Worm (Caenorhabditis elegans): Measurements from ENCODE around the gene acox-1.5.

The acox-1.5 gene

DNA sequence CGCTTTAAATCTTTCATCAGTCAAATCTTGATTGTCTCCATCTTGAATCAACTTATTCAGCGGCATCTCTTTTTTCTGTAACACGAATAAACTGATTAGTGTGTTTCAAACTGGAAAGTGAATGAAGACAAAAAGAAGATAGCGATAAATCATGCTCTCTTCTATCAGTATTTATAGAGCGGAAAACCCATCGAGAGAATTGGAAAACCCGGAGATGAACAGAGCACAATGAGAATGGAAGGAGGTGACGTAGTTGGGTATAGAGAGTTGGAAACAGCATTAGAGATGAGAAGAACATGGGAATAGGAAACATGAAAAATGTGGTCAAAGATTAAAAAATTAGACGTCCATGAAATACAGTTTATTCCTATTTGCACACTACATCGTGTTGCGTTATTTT, at the start of gene acox-1.5:
acox-1.5 (minus strand) TSS at position 75 of the 400 bp plus-strand sequence.
- TF ChIP-seq W03F9.2 (tag; optimal IDR thresholded peaks at IDR 0.05) = no peak
- no peak for TF ChIP-seq him-1 (tag; optimal IDR thresholded peaks at IDR 0.05)
- no peak for TF ChIP-seq dao-5 (tag; optimal IDR thresholded peaks at IDR 0.05)

DNA sequence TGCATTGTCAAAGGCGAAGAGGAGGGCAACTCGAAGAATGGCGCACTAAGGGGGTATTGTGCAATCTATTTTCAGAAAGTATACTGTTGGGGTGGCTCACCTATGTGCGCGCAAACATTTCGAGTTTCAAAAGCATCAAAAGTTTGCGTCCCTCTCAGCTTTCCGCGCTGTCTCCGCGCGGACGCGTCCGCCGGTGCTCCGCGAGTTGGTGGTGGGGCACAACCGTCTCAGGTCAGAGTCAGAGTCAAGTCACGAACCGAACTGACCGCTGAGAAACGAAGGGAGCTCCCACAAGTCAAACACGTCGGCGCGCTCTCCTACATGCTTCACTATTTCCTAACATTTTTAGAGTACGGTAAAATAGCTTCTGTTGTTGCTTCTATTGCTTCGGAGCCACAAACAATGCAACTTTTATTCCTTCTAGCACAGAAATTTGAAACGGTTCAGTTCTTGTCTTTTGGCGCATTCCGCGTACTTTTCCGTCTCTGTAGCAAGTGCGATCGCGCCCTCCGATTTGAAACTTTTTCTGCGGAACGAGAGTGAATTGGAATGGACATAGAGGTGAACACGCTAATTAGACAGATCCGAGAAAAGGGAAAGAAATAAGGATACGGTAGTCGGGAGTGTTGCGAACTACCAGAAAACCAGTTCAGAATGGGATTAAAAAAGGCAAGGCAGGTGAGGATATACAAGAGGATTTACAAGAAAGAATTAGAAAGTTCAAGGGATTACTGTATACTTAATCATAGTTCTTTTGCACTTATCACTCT, 47.5 kb upstream of the acox-1.5 start:
- TF ChIP-seq dao-5 (tag; optimal IDR thresholded peaks at IDR 0.05) (no peak), W03F9.2 (tag; optimal IDR thresholded peaks at IDR 0.05) (no peak), him-1 (tag; optimal IDR thresholded peaks at IDR 0.05) (no peak)

DNA sequence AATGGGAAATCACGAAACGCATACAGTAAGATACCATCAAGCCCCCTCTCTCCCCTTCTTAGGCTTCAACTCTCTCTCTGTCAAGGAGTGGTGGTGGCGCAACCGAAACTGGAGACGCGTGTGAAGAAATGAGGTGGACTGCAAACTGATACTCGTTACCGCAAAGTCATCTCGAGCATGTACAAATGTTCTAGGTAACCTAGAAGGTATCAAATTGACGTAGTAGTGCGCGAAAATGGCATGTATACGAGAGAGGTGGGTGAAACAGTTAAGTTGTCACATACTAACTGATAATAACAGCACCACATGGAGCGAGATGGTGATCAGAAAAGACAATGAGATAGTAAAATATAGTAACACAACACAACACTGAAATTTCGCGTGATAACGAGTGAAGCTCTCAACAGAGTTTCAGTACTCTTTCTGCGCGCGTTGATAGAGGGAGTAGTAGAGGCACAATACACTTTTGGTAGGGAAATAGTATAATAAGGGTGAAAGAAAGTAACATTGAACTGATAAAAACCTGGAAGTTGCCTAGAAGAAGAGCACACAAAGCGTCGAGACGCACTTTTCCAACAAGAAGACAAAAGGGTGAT, 46.3 kb upstream of the acox-1.5 start:
- TF ChIP-seq dao-5 (tag; optimal IDR thresholded peaks at IDR 0.05) (no peak), him-1 (tag; optimal IDR thresholded peaks at IDR 0.05) (no peak), W03F9.2 (tag; optimal IDR thresholded peaks at IDR 0.05) (no peak)

DNA sequence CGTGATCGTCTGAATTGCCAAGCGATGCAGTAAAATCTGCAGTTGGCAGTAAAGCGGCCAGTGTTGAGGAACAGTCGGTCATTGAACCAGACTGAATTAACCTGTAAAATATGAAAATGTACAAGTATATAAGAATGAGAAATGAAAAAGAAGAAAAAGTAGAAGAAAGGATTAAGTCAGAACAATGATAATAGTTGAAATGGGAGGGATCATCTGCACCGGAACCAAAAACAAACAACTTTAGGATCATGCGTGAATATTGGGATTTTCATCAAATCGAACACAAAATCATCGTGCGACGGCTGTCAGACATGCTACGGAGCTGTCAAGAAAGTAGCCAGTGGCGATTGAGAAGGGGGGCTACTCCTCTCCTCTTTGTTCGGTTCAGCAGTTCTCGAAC, 45.0 kb upstream of the acox-1.5 start, which contains the start of gene gei-13:
gei-13 (minus strand) TSS at position 101 of the 400 bp plus-strand sequence.
- TF ChIP-seq him-1 (tag; optimal IDR thresholded peaks at IDR 0.05) = no peak
- no peak for TF ChIP-seq W03F9.2 (tag; optimal IDR thresholded peaks at IDR 0.05)
- TF ChIP-seq dao-5 (tag; optimal IDR thresholded peaks at IDR 0.05) = no peak

DNA sequence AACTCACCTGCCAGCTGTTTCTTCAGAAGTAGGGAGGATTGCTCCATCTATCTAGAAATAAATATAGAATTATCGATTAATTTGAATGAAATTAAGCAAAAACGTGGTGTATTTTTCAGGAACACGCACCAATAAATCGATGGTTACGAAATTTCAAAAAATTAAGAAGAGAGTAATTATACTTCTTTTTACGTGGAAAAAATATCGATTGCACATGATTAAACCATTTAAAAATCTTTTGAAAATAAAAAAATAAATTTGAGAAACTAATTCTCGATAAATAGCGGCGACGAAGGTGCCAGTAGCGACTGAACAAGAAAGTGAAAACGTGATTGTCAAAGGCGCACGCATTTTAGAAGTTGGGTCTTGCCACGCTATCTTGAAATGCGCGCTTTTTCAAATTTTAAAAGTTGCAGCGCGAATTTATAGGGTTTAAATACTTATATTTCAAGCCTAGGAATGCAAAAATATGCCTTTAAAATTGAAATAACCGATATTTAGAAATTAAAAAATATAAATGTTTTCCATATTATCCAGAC, 39.2 kb upstream of the acox-1.5 start, which contains the start of gene ubc-7:
ubc-7 (minus strand) TSS at position 51 of the 539 bp plus-strand sequence.
- TF ChIP-seq dao-5 (tag; optimal IDR thresholded peaks at IDR 0.05) (no peak), W03F9.2 (tag; optimal IDR thresholded peaks at IDR 0.05) (peak; percentile 79)

DNA sequence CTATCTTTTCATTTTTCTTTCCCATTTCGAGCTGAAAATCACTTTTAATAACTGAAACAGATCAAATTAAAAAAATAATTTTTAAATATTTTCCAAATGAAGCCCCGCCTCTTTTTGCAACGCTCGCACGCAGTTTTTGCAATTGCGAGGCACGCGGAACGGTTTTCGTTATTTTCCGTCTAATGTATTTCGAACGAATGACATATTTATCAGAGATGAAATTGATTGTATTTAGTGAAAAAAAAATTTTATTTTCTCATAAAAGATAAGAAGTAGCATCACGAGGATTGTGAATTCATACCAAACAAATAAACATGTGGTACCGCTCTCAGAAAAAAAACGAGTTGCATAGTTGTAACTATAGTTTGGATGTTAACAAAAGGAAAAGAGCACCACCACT, 37.9 kb upstream of the acox-1.5 start, which contains the start of gene rpac-19:
rpac-19 (minus strand) TSS at position 31 of the 400 bp plus-strand sequence.
- TF ChIP-seq W03F9.2 (tag; optimal IDR thresholded peaks at IDR 0.05) (peak; percentile 74), dao-5 (tag; optimal IDR thresholded peaks at IDR 0.05) (no peak), him-1 (tag; optimal IDR thresholded peaks at IDR 0.05) (no peak)

DNA sequence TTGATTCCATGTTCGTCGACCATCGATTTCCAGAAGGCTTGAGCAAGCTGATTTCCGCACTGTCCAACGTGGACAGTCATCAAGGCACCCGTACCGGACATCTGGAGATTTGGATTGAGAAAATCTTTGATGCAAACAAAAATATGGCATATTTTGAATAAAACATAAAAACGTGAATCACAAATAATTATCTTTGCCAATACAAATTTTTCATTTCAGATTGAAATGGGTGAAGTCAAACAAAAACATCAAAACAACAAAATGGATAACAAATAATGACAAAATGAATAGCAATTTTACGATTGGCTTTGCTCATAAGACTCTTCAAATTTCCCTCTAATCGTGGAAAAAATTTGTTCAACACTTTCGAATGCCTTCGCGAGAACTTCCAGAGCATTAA, 37.1 kb upstream of the acox-1.5 start, which contains the start of gene tbg-1:
tbg-1 (minus strand) TSS at position 101 of the 400 bp plus-strand sequence.
- TF ChIP-seq W03F9.2 (tag; optimal IDR thresholded peaks at IDR 0.05) (no peak), him-1 (tag; optimal IDR thresholded peaks at IDR 0.05) (no peak)

DNA sequence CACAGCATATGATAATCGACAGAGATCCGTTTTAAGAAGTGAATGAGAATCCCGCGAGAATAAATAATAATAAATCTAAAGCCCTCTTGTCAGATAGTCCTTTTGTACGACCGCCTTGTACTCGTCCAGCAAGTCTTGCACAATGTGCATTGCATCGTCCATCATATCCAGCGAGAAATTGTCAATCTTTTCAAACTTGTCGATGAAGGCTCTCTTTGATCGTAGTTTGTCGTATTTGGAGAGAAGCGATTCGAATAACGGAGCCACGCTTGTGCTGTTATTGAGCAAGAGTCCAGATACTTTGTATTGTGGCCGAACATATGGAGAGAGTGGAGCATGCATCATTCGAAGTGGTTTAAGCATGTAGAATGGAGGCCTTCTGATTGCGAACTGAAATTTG, 34.6 kb upstream of the acox-1.5 start:
- TF ChIP-seq him-1 (tag; optimal IDR thresholded peaks at IDR 0.05) (no peak), dao-5 (tag; optimal IDR thresholded peaks at IDR 0.05) (no peak)

DNA sequence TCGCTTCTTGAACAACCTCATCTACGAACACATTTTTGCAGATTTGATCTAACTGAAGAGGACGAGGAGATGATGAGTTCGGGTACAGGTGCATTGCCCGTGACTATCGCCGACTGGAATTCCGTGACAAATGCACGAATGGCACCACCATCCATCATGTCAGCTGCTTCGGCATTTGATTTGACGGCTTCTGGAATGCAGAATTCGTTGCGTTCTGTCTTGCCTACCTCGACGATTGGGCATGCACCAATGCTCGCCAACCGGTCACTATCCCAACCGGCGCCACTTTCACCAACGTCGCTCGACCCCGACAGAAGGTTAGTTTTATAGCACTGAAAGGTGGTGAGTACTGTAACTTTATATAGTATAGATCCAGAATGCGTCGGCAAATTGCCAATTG, 31.5 kb upstream of the acox-1.5 start:
- TF ChIP-seq W03F9.2 (tag; optimal IDR thresholded peaks at IDR 0.05) (no peak), dao-5 (tag; optimal IDR thresholded peaks at IDR 0.05) (no peak), him-1 (tag; optimal IDR thresholded peaks at IDR 0.05) (no peak)

DNA sequence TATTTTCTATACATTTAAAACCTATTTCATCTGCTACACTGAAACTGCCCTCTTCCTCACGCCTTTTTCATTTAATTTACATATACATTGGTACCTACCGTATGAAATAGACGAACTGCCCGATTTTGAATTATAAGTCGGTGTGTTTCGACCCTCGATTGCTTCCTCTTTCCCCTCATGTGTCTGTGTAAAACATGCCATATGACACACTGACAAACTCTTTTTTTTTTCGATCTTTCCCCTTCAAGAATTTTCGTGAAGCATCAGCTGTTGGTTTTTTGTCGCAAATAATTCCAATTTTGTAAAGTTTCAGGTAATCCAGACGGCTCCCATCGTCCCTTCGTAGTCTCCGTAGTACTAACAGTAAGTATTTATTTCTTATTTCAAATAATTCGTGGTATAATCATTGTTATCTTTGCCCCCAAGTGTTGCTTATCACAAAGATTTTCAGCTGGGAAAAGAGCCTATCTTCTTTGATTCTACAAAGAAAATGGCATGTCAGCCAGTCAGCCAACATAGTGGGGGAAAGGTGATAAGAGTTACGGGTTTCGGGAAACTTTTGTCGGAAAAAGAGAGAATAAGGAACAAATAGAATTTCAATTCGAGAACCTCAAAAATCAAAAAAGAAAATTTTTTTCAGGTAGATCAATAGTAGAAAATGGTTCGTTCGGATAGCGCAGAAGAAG, 30.0 kb upstream of the acox-1.5 start:
- TF ChIP-seq W03F9.2 (tag; optimal IDR thresholded peaks at IDR 0.05) (no peak), dao-5 (tag; optimal IDR thresholded peaks at IDR 0.05) (no peak), him-1 (tag; optimal IDR thresholded peaks at IDR 0.05) (no peak)

DNA sequence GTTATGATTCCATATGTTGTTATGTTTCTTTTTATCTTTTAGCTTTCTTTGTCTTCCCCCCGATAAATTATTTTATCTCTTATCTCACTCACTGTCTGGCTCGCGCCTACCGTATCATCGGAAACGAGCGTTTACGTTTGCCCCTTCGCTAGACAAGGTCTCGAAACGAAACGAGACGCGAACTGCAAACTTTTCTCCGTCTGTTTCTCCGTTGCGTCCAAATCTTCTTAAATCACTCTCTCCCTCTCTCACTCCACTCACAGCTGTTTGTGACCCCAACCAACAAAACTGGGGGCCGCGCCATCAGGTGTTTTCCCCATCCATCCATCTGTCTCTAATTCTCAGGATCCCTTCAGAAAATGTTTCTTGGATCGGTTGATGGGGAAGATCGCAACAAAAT, 28.2 kb upstream of the acox-1.5 start:
- TF ChIP-seq him-1 (tag; optimal IDR thresholded peaks at IDR 0.05) = no peak
- TF ChIP-seq W03F9.2 (tag; optimal IDR thresholded peaks at IDR 0.05) = no peak
- no peak for TF ChIP-seq dao-5 (tag; optimal IDR thresholded peaks at IDR 0.05)

DNA sequence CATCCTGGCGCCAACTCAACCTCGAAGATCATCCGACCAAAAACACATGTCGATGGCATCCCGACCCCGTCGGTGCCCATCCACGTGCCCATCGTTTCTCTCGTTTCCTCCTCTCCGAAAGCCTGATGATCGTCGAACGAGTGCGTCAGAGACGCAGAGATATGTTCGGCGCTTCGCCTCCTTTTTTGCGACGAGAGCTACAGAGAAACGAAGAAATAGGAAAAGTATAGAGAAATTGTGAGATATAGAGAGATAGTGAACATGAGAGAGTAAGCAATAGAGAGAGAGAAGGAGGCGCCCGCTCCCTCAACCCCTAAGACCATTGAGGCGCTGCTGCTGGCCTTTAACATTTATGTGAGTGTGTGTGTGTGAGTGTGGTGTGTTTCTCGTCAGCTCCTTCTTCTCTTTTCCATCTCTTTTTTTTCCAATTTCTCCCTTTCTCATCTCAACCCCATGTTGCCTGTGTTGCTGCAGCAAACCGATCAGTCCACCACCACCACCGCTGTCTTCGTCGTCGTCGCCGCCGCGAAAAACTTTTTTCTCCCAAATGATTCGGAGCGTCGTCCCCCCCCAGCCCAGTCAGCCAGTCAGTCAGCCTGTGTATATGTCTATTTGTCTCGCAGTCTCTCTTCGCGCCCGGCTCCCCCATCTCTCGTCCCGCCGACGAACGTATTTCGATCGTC, 27.2 kb upstream of the acox-1.5 start, which contains the start of gene hlh-11:
hlh-11 (plus strand) TSS at position 633 of the 683 bp plus-strand sequence.
- TF ChIP-seq W03F9.2 (tag; optimal IDR thresholded peaks at IDR 0.05) (peak; percentile 86), him-1 (tag; optimal IDR thresholded peaks at IDR 0.05) (peak; percentile 89), dao-5 (tag; optimal IDR thresholded peaks at IDR 0.05) (peak; percentile 37)

Measured in whole organism, L4/young adult.